Worm (Caenorhabditis elegans) whole organism, young adult: ENCODE data around the gene aps-1.

Source experiments
- B0035.1 ChIP-seq: sonication (generic microtip); optimal IDR thresholded peaks from 2 replicates; lab custom pipeline; 2016; ENCODE audit warnings: missing genetic modification characterization, mild to moderate bottlenecking, missing compliant biosample characterization, missing genotype, missing genetic modification reagents
- B0336.3 ChIP-seq: fragments of 200-800 bp; sonication (Bioruptor generic); IDR thresholded peaks from 2 replicates; pipeline ENCODE4 v1.3.6; 2022; ENCODE audit warnings: missing genetic modification characterization, missing compliant biosample characterization
- F10E7.11 ChIP-seq: sonication (generic microtip); optimal IDR thresholded peaks from 2 replicates; lab custom pipeline; 2017; ENCODE audit warnings: mild to moderate bottlenecking, missing genetic modification characterization, moderate library complexity, missing compliant biosample characterization
- F22D6.2 ChIP-seq: sonication (generic microtip); optimal IDR thresholded peaks from 2 replicates; lab custom pipeline; 2016; ENCODE audit warnings: mild to moderate bottlenecking, missing genetic modification characterization, missing compliant biosample characterization
- F37B4.10 ChIP-seq: fragments of 200-800 bp; sonication (Bioruptor generic); IDR thresholded peaks from 2 replicates; pipeline ENCODE4 v1.3.6; 2022; ENCODE audit warnings: missing genetic modification characterization, missing compliant biosample characterization
- F57C9.4 ChIP-seq: sonication (generic microtip); optimal IDR thresholded peaks from 2 replicates; lab custom pipeline; 2017; ENCODE audit warnings: mild to moderate bottlenecking, missing genetic modification characterization, missing compliant biosample characterization
- aptf-2 ChIP-seq: fragments of 200-800 bp; sonication (Bioruptor generic); conservative IDR thresholded peaks from 2 replicates; pipeline ENCODE4 v1.3.6; 2022; ENCODE audit warnings: missing genetic modification reagents, missing genetic modification characterization, missing compliant biosample characterization
- aptf-3 ChIP-seq: fragments of 200-800 bp; sonication (Bioruptor generic); IDR thresholded peaks from 2 replicates; pipeline ENCODE4 v1.3.6; 2022; ENCODE audit warnings: missing genetic modification characterization, missing compliant biosample characterization
- bed-1 ChIP-seq: fragments of 200-800 bp; sonication (Bioruptor generic); IDR thresholded peaks from 2 replicates; pipeline ENCODE4 v1.3.6; 2022; ENCODE audit warnings: missing genetic modification reagents, missing genetic modification characterization, missing compliant biosample characterization
- ceh-27 ChIP-seq: fragments of 200-800 bp; sonication (Bioruptor generic); optimal IDR thresholded peaks from 2 replicates; lab custom pipeline; 2018; ENCODE audit warnings: mild to moderate bottlenecking, missing genetic modification characterization, moderate library complexity, missing compliant biosample characterization
- ceh-91 ChIP-seq: fragments of 200-800 bp; sonication (Bioruptor generic); IDR thresholded peaks from 2 replicates; pipeline ENCODE4 v1.3.6; 2022; ENCODE audit warnings: missing genetic modification reagents, missing genetic modification characterization, missing compliant biosample characterization
- die-1 ChIP-seq: sonication (generic microtip); optimal IDR thresholded peaks from 2 replicates; lab custom pipeline; 2016; ENCODE audit warnings: missing genotype, mild to moderate bottlenecking, missing genetic modification characterization, missing compliant biosample characterization
- efl-1 ChIP-seq: fragments of 150-350 bp; optimal IDR thresholded peaks from 2 replicates; lab custom pipeline; 2014; ENCODE audit warnings: missing biosample characterization, missing genetic modification reagents, missing genetic modification characterization
- fkh-3 ChIP-seq: sonication (generic microtip); optimal IDR thresholded peaks from 2 replicates; lab custom pipeline; 2016; ENCODE audit warnings: mild to moderate bottlenecking, missing genetic modification characterization, missing compliant biosample characterization
- hmg-1.2 ChIP-seq: fragments of 200-800 bp; sonication (Bioruptor generic); IDR thresholded peaks from 2 replicates; pipeline ENCODE4 v1.3.6; 2022; ENCODE audit warnings: missing genetic modification reagents, missing genetic modification characterization, missing compliant biosample characterization
- lag-1 ChIP-seq: fragments of 200-800 bp; sonication (Bioruptor generic); IDR thresholded peaks from 2 replicates; pipeline ENCODE4 v1.3.6; 2022; ENCODE audit warnings: missing genetic modification reagents, missing genetic modification characterization, missing compliant biosample characterization
- lin-26 ChIP-seq: fragments of 200-800 bp; sonication (Bioruptor generic); IDR thresholded peaks from 2 replicates; pipeline ENCODE4 v1.3.6; 2022; ENCODE audit warnings: missing genetic modification reagents, missing genetic modification characterization, missing compliant biosample characterization
- lir-1 ChIP-seq: fragments of 200-800 bp; sonication (Bioruptor generic); conservative IDR thresholded peaks from 2 replicates; pipeline ENCODE4 v1.3.6; 2022; ENCODE audit warnings: missing genetic modification reagents, missing genetic modification characterization, missing compliant biosample characterization
- lsl-1 ChIP-seq: fragments of 200-800 bp; sonication (Bioruptor generic); optimal IDR thresholded peaks from 2 replicates; lab custom pipeline; 2018; ENCODE audit warnings: mild to moderate bottlenecking, missing genetic modification characterization, moderate library complexity, missing compliant biosample characterization
- lsy-27 ChIP-seq: sonication (generic microtip); optimal IDR thresholded peaks from 2 replicates; lab custom pipeline; 2017; ENCODE audit warnings: missing genetic modification characterization, mild to moderate bottlenecking, missing compliant biosample characterization, antibody characterized with exemption, missing genotype, borderline replicate concordance; ENCODE audit not compliant: insufficient read depth
- madf-10 ChIP-seq: sonication (generic microtip); optimal IDR thresholded peaks from 2 replicates; lab custom pipeline; 2016; ENCODE audit warnings: mild to moderate bottlenecking, missing genetic modification characterization, missing compliant biosample characterization
- madf-6 ChIP-seq: fragments of 200-800 bp; sonication (Bioruptor generic); IDR thresholded peaks from 2 replicates; pipeline ENCODE4 v1.3.6; 2022; ENCODE audit warnings: missing genetic modification reagents, missing genetic modification characterization, missing compliant biosample characterization
- pha-4 ChIP-seq: fragments of 150-350 bp; sonication (generic microtip); optimal IDR thresholded peaks from 2 replicates; lab custom pipeline; 2014; ENCODE audit warnings: missing biosample characterization, missing genetic modification reagents, missing genetic modification characterization
- sdz-38 ChIP-seq: sonication (generic microtip); optimal IDR thresholded peaks from 2 replicates; lab custom pipeline; 2016; ENCODE audit warnings: missing genotype, missing genetic modification characterization, missing compliant biosample characterization
- snpc-1.3 ChIP-seq: sonication (generic microtip); optimal IDR thresholded peaks from 2 replicates; lab custom pipeline; 2017; ENCODE audit warnings: missing genetic modification characterization, mild to moderate bottlenecking, missing compliant biosample characterization, antibody characterized with exemption, moderate library complexity, missing genotype, missing genetic modification reagents; ENCODE audit not compliant: insufficient read depth
- tlf-1 ChIP-seq: fragments of 200-800 bp; sonication (Bioruptor generic); optimal IDR thresholded peaks from 2 replicates; lab custom pipeline; 2018; ENCODE audit warnings: mild to moderate bottlenecking, missing genetic modification characterization, missing compliant biosample characterization
- unc-62 ChIP-seq: fragments of 150-350 bp; optimal IDR thresholded peaks from 2 replicates; lab custom pipeline; 2014; ENCODE audit warnings: missing biosample characterization, missing genetic modification reagents, missing genetic modification characterization
- xnd-1 ChIP-seq: sonication (generic microtip); optimal IDR thresholded peaks from 2 replicates; lab custom pipeline; 2016; ENCODE audit warnings: missing genotype, missing genetic modification reagents, missing genetic modification characterization, missing compliant biosample characterization
- zfh-2 ChIP-seq: fragments of 200-800 bp; sonication (Bioruptor generic); conservative IDR thresholded peaks from 2 replicates; pipeline ENCODE4 v1.3.6; 2022; ENCODE audit warnings: missing genetic modification reagents, missing genetic modification characterization, missing compliant biosample characterization
- ztf-25 ChIP-seq: fragments of 200-800 bp; sonication (Bioruptor generic); IDR thresholded peaks from 2 replicates; pipeline ENCODE4 v1.3.6; 2022; ENCODE audit warnings: missing genetic modification reagents, missing genetic modification characterization, missing compliant biosample characterization
- ztf-28 ChIP-seq: fragments of 200-800 bp; sonication (Bioruptor generic); IDR thresholded peaks from 2 replicates; pipeline ENCODE4 v1.3.6; 2022; ENCODE audit warnings: missing genetic modification reagents, missing genetic modification characterization, missing compliant biosample characterization

The aps-1 gene

ce11 chrV:6031585-6031984 lies 13.8 kb downstream of the aps-1 start:
- TF ChIP-seq lir-1 (no peak), ceh-91 (GFP tag; lab: Robert Waterston, UW) (no peak), F10E7.11 (tag; lab: Kevin White, UChicago) (no peak), tlf-1 (GFP tag; lab: Kevin White, UChicago) (no peak), ztf-25 (GFP tag; lab: Robert Waterston, UW) (no peak), lsy-27 (tag; lab: Kevin White, UChicago) (no peak), B0336.3 (GFP tag; lab: Robert Waterston, UW) (no peak), zfh-2 (GFP tag; lab: Robert Waterston, UW) (no peak), unc-62 (GFP tag; lab: Kevin White, UChicago) (no peak)

ce11 chrV:6033512-6033911 lies 15.7 kb downstream of the aps-1 start:
- TF ChIP-seq F37B4.10 (GFP tag; lab: Robert Waterston, UW), result no peak
- no peak for TF ChIP-seq F57C9.4 (tag; lab: Kevin White, UChicago)
- no peak for TF ChIP-seq lag-1
- no peak for TF ChIP-seq fkh-3 (tag; lab: Kevin White, UChicago)
- no peak for TF ChIP-seq xnd-1 (tag; lab: Kevin White, UChicago)
- no peak for TF ChIP-seq ceh-91 (GFP tag; lab: Robert Waterston, UW)
- TF ChIP-seq bed-1 (GFP tag; lab: Robert Waterston, UW), result no peak
- TF ChIP-seq B0035.1 (tag; lab: Kevin White, UChicago), result no peak
- TF ChIP-seq snpc-1.3 (tag; lab: Kevin White, UChicago), result no peak

- peak; percentile 45; the same call in 1 of the 2 replicates for TF ChIP-seq madf-6 (GFP tag; lab: Robert Waterston, UW)
- no peak for TF ChIP-seq pha-4 (tag; lab: Kevin White, UChicago)
- TF ChIP-seq F22D6.2 (tag; lab: Kevin White, UChicago), result no peak
- TF ChIP-seq sdz-38 (tag; lab: Kevin White, UChicago), result no peak
- TF ChIP-seq ceh-27 (GFP tag; lab: Kevin White, UChicago), result no peak
- TF ChIP-seq ztf-28 (GFP tag; lab: Robert Waterston, UW), result no peak
- TF ChIP-seq lsl-1 (GFP tag; lab: Kevin White, UChicago), result no peak
- TF ChIP-seq aptf-2 (GFP tag; lab: Robert Waterston, UW), result peak; percentile 79; the same call in 1 of the 2 replicates
These were observed 16.9 kb downstream of the aps-1 start, which contains the start of gene dhs-17 for ce11 chrV:6034714-6035113. dhs-17 (minus strand) TSS chrV:6034814.

ce11 chrV:6036547-6036946 lies 18.8 kb downstream of the aps-1 start:
- TF ChIP-seq efl-1 (GFP tag; lab: Kevin White, UChicago) (peak; percentile 42), die-1 (tag; lab: Kevin White, UChicago) (no peak), aptf-3 (peak; percentile 69; the same call in 1 of the 2 replicates), madf-10 (tag; lab: Kevin White, UChicago) (no peak), aptf-2 (GFP tag; lab: Robert Waterston, UW) (peak; percentile 95), madf-6 (GFP tag; lab: Robert Waterston, UW) (peak; percentile 66; the same call in 1 of the 2 replicates)

- TF ChIP-seq hmg-1.2, result peak; percentile 74
- TF ChIP-seq aptf-3, result 0 out of 2 replicates have a peak, but pooled peaks have one; percentile 25
- TF ChIP-seq aptf-2 (GFP tag; lab: Robert Waterston, UW), result peak; percentile 97
- TF ChIP-seq zfh-2 (GFP tag; lab: Robert Waterston, UW), result 0 out of 2 replicates have a peak, but pooled peaks have one; percentile 28
- 0 out of 2 replicates have a peak, but pooled peaks have one; percentile 20 for TF ChIP-seq lin-26 (GFP tag; lab: Robert Waterston, UW)
These were observed 20.8 kb downstream of the aps-1 start, which contains the start of gene F29G9.1 for ce11 chrV:6038405-6039151. F29G9.1 (plus strand) TSS chrV:6039101.
